Worm (Caenorhabditis elegans) whole organism, late embryonic: ENCODE data around the gene ZC513.14.

ENCODE experiments used
- C38D4.7 ChIP-seq: fragments of 200-800 bp; sonication (Bioruptor generic); optimal IDR thresholded peaks from 2 replicates; lab custom pipeline; 2018; ENCODE audit warnings: mild to moderate bottlenecking, missing genetic modification characterization, moderate library complexity, missing compliant biosample characterization
- F13H6.1 ChIP-seq: sonication (generic microtip); optimal IDR thresholded peaks from 2 replicates; lab custom pipeline; 2016; ENCODE audit warnings: missing genetic modification characterization, missing compliant biosample characterization
- ahr-1 ChIP-seq: sonication (generic microtip); optimal IDR thresholded peaks from 2 replicates; lab custom pipeline; 2016; ENCODE audit warnings: missing genetic modification characterization, missing compliant biosample characterization
- ceh-18 ChIP-seq: sonication (generic microtip); optimal IDR thresholded peaks from 2 replicates; lab custom pipeline; 2016; ENCODE audit warnings: missing genetic modification characterization, missing compliant biosample characterization
- ceh-2 ChIP-seq: sonication (generic microtip); optimal IDR thresholded peaks from 2 replicates; lab custom pipeline; 2016; ENCODE audit warnings: missing genotype, missing genetic modification characterization, missing compliant biosample characterization
- ceh-22 ChIP-seq: sonication (generic microtip); optimal IDR thresholded peaks from 2 replicates; lab custom pipeline; 2017; ENCODE audit warnings: missing biosample characterization, missing genetic modification characterization
- ceh-30 ChIP-seq: fragments of 150-350 bp; optimal IDR thresholded peaks from 2 replicates; lab custom pipeline; 2014; ENCODE audit warnings: missing biosample characterization, missing genetic modification characterization
- ceh-34 ChIP-seq: sonication (generic microtip); optimal IDR thresholded peaks from 2 replicates; lab custom pipeline; 2016; ENCODE audit warnings: mild to moderate bottlenecking, missing genetic modification characterization, missing compliant biosample characterization
- ceh-48 ChIP-seq: sonication (generic microtip); optimal IDR thresholded peaks from 2 replicates; lab custom pipeline; 2016; ENCODE audit warnings: missing genetic modification characterization, inconsistent platforms, missing compliant biosample characterization
- ceh-6 ChIP-seq: fragments of 200-800 bp; sonication (Bioruptor generic); optimal IDR thresholded peaks from 2 replicates; lab custom pipeline; 2018; ENCODE audit warnings: mild to moderate bottlenecking, missing genetic modification characterization, missing compliant biosample characterization
- ceh-9 ChIP-seq: sonication (generic microtip); optimal IDR thresholded peaks from 2 replicates; lab custom pipeline; 2016; ENCODE audit warnings: mild to moderate bottlenecking, missing genetic modification characterization, inconsistent platforms, missing compliant biosample characterization
- che-1 ChIP-seq: sonication (generic microtip); optimal IDR thresholded peaks from 2 replicates; lab custom pipeline; 2016; ENCODE audit warnings: mild to moderate bottlenecking, missing genetic modification characterization, missing compliant biosample characterization
- dmd-4 ChIP-seq: sonication (generic microtip); optimal IDR thresholded peaks from 2 replicates; lab custom pipeline; 2016; ENCODE audit warnings: borderline replicate concordance, missing genetic modification characterization, missing compliant biosample characterization
- elt-4 ChIP-seq: sonication (generic microtip); optimal IDR thresholded peaks from 2 replicates; lab custom pipeline; 2016; ENCODE audit warnings: missing genetic modification characterization, missing compliant biosample characterization
- ets-4 ChIP-seq: sonication (generic microtip); optimal IDR thresholded peaks from 2 replicates; lab custom pipeline; 2016; ENCODE audit warnings: missing genetic modification characterization, missing compliant biosample characterization
- eyg-1 ChIP-seq: sonication (generic microtip); optimal IDR thresholded peaks from 2 replicates; lab custom pipeline; 2016; ENCODE audit warnings: missing genotype, missing genetic modification characterization, missing compliant biosample characterization
- fax-1 ChIP-seq: sonication (generic microtip); optimal IDR thresholded peaks from 2 replicates; lab custom pipeline; 2016; ENCODE audit warnings: missing genotype, missing genetic modification characterization, missing compliant biosample characterization
- fkh-10 ChIP-seq: fragments of 150-350 bp; optimal IDR thresholded peaks from 2 replicates; lab custom pipeline; 2014; ENCODE audit warnings: missing biosample characterization, missing genetic modification reagents, missing genetic modification characterization
- gmeb-2 ChIP-seq: sonication (generic microtip); optimal IDR thresholded peaks from 2 replicates; lab custom pipeline; 2016; ENCODE audit warnings: missing genetic modification characterization, inconsistent platforms, missing compliant biosample characterization
- hlh-15 ChIP-seq: sonication (generic microtip); optimal IDR thresholded peaks from 2 replicates; lab custom pipeline; 2016; ENCODE audit warnings: missing genetic modification characterization, missing compliant biosample characterization
- hlh-30 ChIP-seq: sonication (generic microtip); optimal IDR thresholded peaks from 2 replicates; lab custom pipeline; 2017; ENCODE audit warnings: antibody characterized with exemption, missing genetic modification characterization, missing compliant biosample characterization; ENCODE audit not compliant: insufficient read depth
- hlh-6 ChIP-seq: sonication (generic microtip); optimal IDR thresholded peaks from 2 replicates; lab custom pipeline; 2016; ENCODE audit warnings: missing genotype, missing genetic modification characterization, missing compliant biosample characterization
- hlh-8 ChIP-seq: sonication (generic microtip); optimal IDR thresholded peaks from 2 replicates; lab custom pipeline; 2016; ENCODE audit warnings: missing genotype, missing genetic modification characterization, missing compliant biosample characterization
- lim-6 ChIP-seq: sonication (generic microtip); optimal IDR thresholded peaks from 2 replicates; lab custom pipeline; 2016; ENCODE audit warnings: missing genetic modification characterization, missing compliant biosample characterization
- mec-3 ChIP-seq: sonication (generic microtip); optimal IDR thresholded peaks from 2 replicates; lab custom pipeline; 2016; ENCODE audit warnings: borderline replicate concordance, missing genetic modification characterization, missing compliant biosample characterization
- nfya-1 ChIP-seq: sonication (generic microtip); optimal IDR thresholded peaks from 2 replicates; lab custom pipeline; 2017; ENCODE audit warnings: missing genetic modification characterization, mild to moderate bottlenecking, missing compliant biosample characterization, antibody characterized with exemption, moderate library complexity
- nhr-11 ChIP-seq: fragments of 150-350 bp; optimal IDR thresholded peaks from 2 replicates; lab custom pipeline; 2014; ENCODE audit warnings: missing biosample characterization, missing genetic modification characterization
- pag-3 ChIP-seq: sonication (generic microtip); optimal IDR thresholded peaks from 2 replicates; lab custom pipeline; 2016; ENCODE audit warnings: missing compliant biosample characterization, missing genetic modification characterization, borderline replicate concordance
- pax-1 ChIP-seq: fragments of 150-350 bp; optimal IDR thresholded peaks from 2 replicates; lab custom pipeline; 2014; ENCODE audit warnings: missing biosample characterization, missing genetic modification characterization
- pha-2 ChIP-seq: sonication (generic microtip); optimal IDR thresholded peaks from 2 replicates; lab custom pipeline; 2017; ENCODE audit warnings: mild to moderate bottlenecking, missing genetic modification characterization, missing compliant biosample characterization
- pha-4 ChIP-seq: fragments of 150-350 bp; optimal IDR thresholded peaks from 2 replicates; lab custom pipeline; 2018; ENCODE audit warnings: missing biosample characterization, missing genetic modification reagents, missing genetic modification characterization
- ref-2 ChIP-seq: sonication (generic microtip); optimal IDR thresholded peaks from 2 replicates; lab custom pipeline; 2016; ENCODE audit warnings: missing genetic modification characterization, missing compliant biosample characterization
- rnt-1 ChIP-seq: sonication (generic microtip); optimal IDR thresholded peaks from 2 replicates; lab custom pipeline; 2016; ENCODE audit warnings: missing genetic modification characterization, missing compliant biosample characterization
- sox-2 ChIP-seq: fragments of 200-800 bp; sonication (Bioruptor generic); IDR thresholded peaks from 2 replicates; pipeline ENCODE4 v1.3.6; 2022; ENCODE audit warnings: missing genetic modification reagents, missing genetic modification characterization, missing compliant biosample characterization
- sox-4 ChIP-seq: sonication (generic microtip); optimal IDR thresholded peaks from 2 replicates; lab custom pipeline; 2017; ENCODE audit warnings: mild to moderate bottlenecking, missing genetic modification characterization, inconsistent platforms, missing compliant biosample characterization
- ttx-3 ChIP-seq: sonication (generic microtip); optimal IDR thresholded peaks from 2 replicates; lab custom pipeline; 2016; ENCODE audit warnings: missing genetic modification reagents, missing genetic modification characterization, missing compliant biosample characterization
- unc-42 ChIP-seq: sonication (generic microtip); optimal IDR thresholded peaks from 2 replicates; lab custom pipeline; 2016; ENCODE audit warnings: missing genotype, missing genetic modification characterization, missing compliant biosample characterization
- unc-55 ChIP-seq: sonication (generic microtip); optimal IDR thresholded peaks from 2 replicates; lab custom pipeline; 2017; ENCODE audit warnings: missing biosample characterization, missing genetic modification reagents, missing genetic modification characterization
- ztf-16 ChIP-seq: sonication (generic microtip); optimal IDR thresholded peaks from 2 replicates; lab custom pipeline; 2017; ENCODE audit warnings: missing genetic modification characterization, missing compliant biosample characterization

The ZC513.14 gene

DNA sequence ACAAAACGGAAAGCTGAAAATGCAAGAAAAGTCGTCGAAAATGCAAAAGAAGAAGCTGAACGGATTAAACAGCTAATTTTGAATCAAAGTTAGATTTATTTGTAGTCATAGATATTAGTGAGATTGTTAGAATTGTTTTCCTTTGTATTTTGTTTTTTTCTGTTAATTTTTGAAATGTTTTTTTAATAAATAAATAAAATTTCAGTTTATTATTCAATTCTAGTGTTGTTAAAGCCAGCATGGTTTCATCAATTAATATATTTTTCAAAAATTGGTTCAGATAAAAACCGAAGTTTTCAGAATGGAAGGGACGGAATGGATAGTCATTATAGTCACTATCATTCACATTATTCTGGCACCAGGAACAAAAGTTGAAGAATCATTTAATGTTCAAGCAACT is 1.0 kb downstream of the ZC513.14 start, which contains the start of gene algn-12:
Gene algn-12, plus strand, starts transcription at position 301 of the 400 bp plus-strand sequence.
- TF ChIP-seq dmd-4 (no peak), nhr-11 (no peak), C38D4.7 (GFP tag; lab: Kevin White, UChicago) (no peak), mec-3 (no peak), ceh-30 (tag; lab: Kevin White, UChicago) (no peak), hlh-8 (tag; lab: Kevin White, UChicago) (no peak), pha-2 (no peak), lim-6 (tag; lab: Kevin White, UChicago) (no peak), ceh-6 (GFP tag; lab: Kevin White, UChicago) (no peak), sox-2 (no peak), ztf-16 (tag; lab: Kevin White, UChicago) (no peak), eyg-1 (no peak)

DNA sequence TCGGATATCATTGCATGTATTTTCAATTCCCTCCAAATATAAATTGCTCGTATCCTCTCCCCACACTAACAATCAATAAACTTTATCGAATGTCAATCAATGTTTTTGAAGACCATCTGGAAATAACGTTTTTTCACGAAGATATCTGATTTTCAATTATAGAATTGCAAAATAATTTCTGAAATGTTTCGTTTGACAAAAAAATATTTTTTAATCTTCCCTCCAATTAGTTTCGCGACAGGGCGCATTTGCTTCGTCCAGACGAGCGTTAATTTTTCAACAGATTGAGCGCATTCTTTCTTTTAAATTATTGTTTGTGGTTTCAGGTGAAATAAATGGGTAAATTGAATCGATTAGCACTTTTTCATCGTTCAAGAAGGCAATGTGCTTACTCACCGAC is 4.7 kb downstream of the ZC513.14 start, which contains the start of gene vars-1:
Gene vars-1, plus strand, starts transcription at position 291 of the 400 bp plus-strand sequence.
- TF ChIP-seq ceh-18 (tag; lab: Kevin White, UChicago), result no peak
- no peak for TF ChIP-seq lim-6 (tag; lab: Kevin White, UChicago)
- peak; percentile 54 for TF ChIP-seq unc-55 (GFP tag; lab: Kevin White, UChicago)
- peak; percentile 35 for TF ChIP-seq unc-42 (tag; lab: Kevin White, UChicago)
- no peak for TF ChIP-seq che-1 (tag; lab: Kevin White, UChicago)
- TF ChIP-seq fax-1, result no peak
- TF ChIP-seq nfya-1 (tag; lab: Kevin White, UChicago), result peak; percentile 0

DNA sequence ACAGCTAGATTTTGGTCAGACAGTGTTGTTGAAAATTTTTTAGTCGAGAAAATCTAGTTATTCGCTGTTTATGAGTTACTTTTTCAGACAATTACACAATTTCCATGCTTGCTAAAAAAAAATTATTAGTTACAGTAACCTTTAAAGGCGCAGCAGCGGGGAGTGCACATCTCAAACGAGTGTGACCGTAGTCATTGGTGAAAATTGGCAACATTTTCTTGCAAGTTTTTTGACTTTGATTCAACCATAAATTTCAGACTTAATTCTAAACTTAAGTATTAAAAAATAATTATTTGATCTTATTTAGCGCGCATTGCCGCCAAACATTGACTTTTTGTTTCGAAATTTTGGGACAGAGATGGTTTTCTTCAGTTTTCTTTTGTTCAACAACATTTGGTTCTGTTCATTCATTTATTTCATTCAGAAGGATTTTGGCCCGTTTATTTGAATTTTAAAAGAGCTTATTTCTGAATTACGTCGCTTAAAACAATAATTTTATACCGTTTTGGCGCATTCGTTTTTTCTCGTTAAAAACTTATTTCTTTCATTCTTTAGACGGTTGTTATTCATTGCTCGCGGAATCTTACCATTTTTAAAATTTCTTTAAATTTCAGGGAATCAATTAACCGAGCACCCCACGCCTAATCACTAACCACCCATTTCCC is 6.9 kb downstream of the ZC513.14 start, which contains the start of gene oma-2:
Gene oma-2, plus strand, starts transcription at position 615 of the 665 bp plus-strand sequence.
- no peak for TF ChIP-seq gmeb-2 (tag; lab: Kevin White, UChicago)
- TF ChIP-seq eyg-1, result no peak
- no peak for TF ChIP-seq ttx-3 (tag; lab: Kevin White, UChicago)
- no peak for TF ChIP-seq sox-4
- TF ChIP-seq, all 69 proteins: peak for 0

DNA sequence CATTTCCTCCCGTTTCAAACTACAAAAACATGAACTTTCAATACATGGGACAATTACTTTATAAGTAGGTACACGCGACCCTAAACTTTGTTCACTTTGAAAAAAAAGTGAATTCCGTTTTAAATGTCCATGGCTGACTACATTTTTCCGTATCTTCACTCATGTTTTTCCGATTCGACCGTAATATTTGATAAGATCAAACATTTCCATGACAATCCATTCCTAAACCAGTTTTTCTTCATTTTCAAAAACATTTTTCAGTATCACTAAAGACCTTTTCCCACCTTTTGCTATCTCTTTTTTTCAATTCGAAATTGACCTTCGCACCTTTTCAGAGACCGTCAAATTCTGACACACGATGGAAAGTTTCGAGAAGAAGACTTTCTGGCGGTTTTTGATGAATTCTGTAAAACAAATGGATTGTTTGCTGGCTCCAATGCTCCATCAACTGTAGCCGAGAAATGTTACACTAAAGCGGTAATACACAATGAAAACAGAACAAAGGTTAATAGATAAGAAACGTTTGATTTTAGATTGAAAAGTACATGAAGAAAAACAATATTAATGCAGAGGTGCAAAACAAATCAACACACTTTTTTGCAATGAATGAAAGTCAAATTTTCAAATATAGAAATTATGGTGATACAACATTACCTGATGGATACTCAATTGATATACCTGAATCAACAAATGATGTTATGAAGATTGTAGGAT is 8.3 kb downstream of the ZC513.14 start:
- TF ChIP-seq unc-55 (GFP tag; lab: Kevin White, UChicago) (no peak), fkh-10 (GFP tag; lab: Kevin White, UChicago) (no peak), pha-2 (no peak), ahr-1 (tag; lab: Kevin White, UChicago) (no peak), ceh-22 (no peak), ttx-3 (tag; lab: Kevin White, UChicago) (no peak), ceh-18 (tag; lab: Kevin White, UChicago) (no peak), ets-4 (tag; lab: Kevin White, UChicago) (no peak), hlh-6 (tag; lab: Kevin White, UChicago) (no peak), ceh-2 (no peak), F13H6.1 (tag; lab: Kevin White, UChicago) (no peak), hlh-8 (tag; lab: Kevin White, UChicago) (no peak), hlh-15 (no peak), pag-3 (tag; lab: Kevin White, UChicago) (no peak)

DNA sequence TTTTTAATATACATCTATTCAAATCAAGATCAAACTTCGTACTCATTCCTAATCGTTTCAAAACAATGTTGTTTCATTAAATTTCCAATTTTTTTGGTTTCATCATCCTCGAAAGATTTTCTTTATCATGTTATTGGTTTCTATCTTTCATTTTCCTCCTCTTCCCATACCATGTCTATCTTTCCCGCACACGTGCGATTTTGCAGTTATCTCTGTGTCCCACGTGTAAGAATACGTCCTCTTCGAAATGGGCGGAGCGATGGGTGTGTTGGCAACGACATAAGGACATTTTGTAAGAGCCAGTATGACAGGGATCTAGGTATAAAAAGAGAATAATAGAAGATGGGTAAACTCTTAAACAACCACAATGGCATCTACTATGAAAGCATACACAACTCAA is 9.5 kb downstream of the ZC513.14 start, which contains the start of gene F43H9.4:
Gene F43H9.4, plus strand, starts transcription at position 366 of the 400 bp plus-strand sequence.
- TF ChIP-seq ceh-34 (tag; lab: Kevin White, UChicago) (no peak), ref-2 (tag; lab: Kevin White, UChicago) (no peak), pax-1 (tag; lab: Kevin White, UChicago) (no peak), rnt-1 (tag; lab: Kevin White, UChicago) (no peak), ceh-22 (no peak), hlh-30 (no peak), dmd-4 (no peak), ceh-30 (tag; lab: Kevin White, UChicago) (no peak), C38D4.7 (GFP tag; lab: Kevin White, UChicago) (no peak), ceh-9 (no peak), hlh-15 (no peak), sox-4 (no peak), ceh-48 (tag; lab: Kevin White, UChicago) (no peak), pha-4 (tag; lab: Kevin White, UChicago) (no peak), unc-55 (GFP tag; lab: Kevin White, UChicago) (no peak), ttx-3 (tag; lab: Kevin White, UChicago) (no peak), hlh-8 (tag; lab: Kevin White, UChicago) (no peak), ets-4 (tag; lab: Kevin White, UChicago) (no peak), che-1 (tag; lab: Kevin White, UChicago) (no peak), elt-4 (tag; lab: Kevin White, UChicago) (no peak)
